Fruit fly (Drosophila melanogaster) whole organism, embryonic: ENCODE data around the gene nAChRbeta1.

Experiments used
- Antp ChIP-seq: fragments of 200-800 bp; sonication (Bioruptor generic); optimal IDR thresholded peaks from 3 replicates; lab custom pipeline; 2016; ENCODE audit warnings: missing biosample characterization, missing genetic modification characterization
- BtbVII ChIP-seq: fragments of 200-800 bp; sonication (Bioruptor generic); optimal IDR thresholded peaks from 3 replicates; lab custom pipeline; 2017; ENCODE audit warnings: missing biosample characterization, mild to moderate bottlenecking, missing genetic modification characterization
- CG10321 ChIP-seq: fragments of 200-800 bp; sonication (Bioruptor generic); IDR thresholded peaks from 2 replicates; pipeline ENCODE4 v1.3.6; 2022; ENCODE audit warnings: missing biosample characterization, missing genetic modification characterization
- CG10462 ChIP-seq: fragments of 200-800 bp; sonication (Bioruptor generic); optimal IDR thresholded peaks from 2 replicates; lab custom pipeline; 2016; ENCODE audit warnings: missing biosample characterization, missing genetic modification characterization
- CG11456 ChIP-seq: fragments of 200-800 bp; sonication (Bioruptor generic); IDR thresholded peaks from 3 replicates; pipeline ENCODE4 v1.3.6; 2022; ENCODE audit warnings: missing biosample characterization, missing genetic modification characterization
- CG12071 ChIP-seq: fragments of 200-800 bp; sonication (Bioruptor generic); optimal IDR thresholded peaks from 3 replicates; lab custom pipeline; 2018; ENCODE audit warnings: missing biosample characterization, mild to moderate bottlenecking, missing genetic modification characterization
- CG15479 ChIP-seq: fragments of 200-800 bp; sonication (Bioruptor generic); optimal IDR thresholded peaks from 3 replicates; lab custom pipeline; 2019; ENCODE audit warnings: missing biosample characterization, mild to moderate bottlenecking, missing genetic modification characterization, moderate library complexity
- CG16779 ChIP-seq: fragments of 200-800 bp; sonication (Bioruptor generic); IDR thresholded peaks from 2 replicates; pipeline ENCODE4 v1.3.6; 2022; ENCODE audit warnings: missing biosample characterization, missing genetic modification characterization
- CG17912 ChIP-seq: fragments of 200-800 bp; sonication (Bioruptor generic); optimal IDR thresholded peaks from 2 replicates; lab custom pipeline; 2018; ENCODE audit warnings: missing biosample characterization, mild to moderate bottlenecking, missing genetic modification characterization
- CG18262 ChIP-seq: fragments of 200-800 bp; optimal IDR thresholded peaks from 3 replicates; lab custom pipeline; 2019; ENCODE audit warnings: missing biosample characterization, mild to moderate bottlenecking, missing genetic modification characterization, moderate library complexity
- CG1832 ChIP-seq: fragments of 200-800 bp; sonication (Bioruptor generic); optimal IDR thresholded peaks from 2 replicates; lab custom pipeline; 2017; ENCODE audit warnings: missing biosample characterization, mild to moderate bottlenecking, missing genetic modification characterization, inconsistent platforms
- CG2889 ChIP-seq: fragments of 200-800 bp; sonication (Bioruptor generic); IDR thresholded peaks from 3 replicates; pipeline ENCODE4 v1.3.6; 2022; ENCODE audit warnings: missing biosample characterization, missing genetic modification characterization
- CG32767 ChIP-seq: fragments of 200-800 bp; sonication (Bioruptor generic); IDR thresholded peaks from 2 replicates; pipeline ENCODE4 v1.3.6; 2022; ENCODE audit warnings: missing biosample characterization, missing genetic modification characterization
- CG7839 ChIP-seq: fragments of 200-800 bp; sonication (Bioruptor generic); optimal IDR thresholded peaks from 3 replicates; lab custom pipeline; 2018; ENCODE audit warnings: missing biosample characterization, mild to moderate bottlenecking, missing genetic modification characterization, moderate library complexity
- CG8388 ChIP-seq: fragments of 200-800 bp; sonication (Bioruptor generic); optimal IDR thresholded peaks from 2 replicates; lab custom pipeline; 2019; ENCODE audit warnings: missing biosample characterization, mild to moderate bottlenecking, missing genetic modification characterization, moderate library complexity
- CG9932 ChIP-seq: fragments of 200-800 bp; sonication (Bioruptor generic); IDR thresholded peaks from 2 replicates; pipeline ENCODE4 v1.3.6; 2022; ENCODE audit warnings: missing biosample characterization, missing genetic modification characterization
- Dad ChIP-seq: fragments of 200-800 bp; sonication (Bioruptor generic); optimal IDR thresholded peaks from 3 replicates; lab custom pipeline; 2016; ENCODE audit warnings: missing biosample characterization, missing genetic modification characterization
- Drgx ChIP-seq: fragments of 200-800 bp; sonication (Bioruptor generic); IDR thresholded peaks from 2 replicates; pipeline ENCODE4 v1.3.6; 2022; ENCODE audit warnings: missing biosample characterization, missing genetic modification characterization
- Ets97D ChIP-seq: fragments of 200-800 bp; sonication (Bioruptor generic); optimal IDR thresholded peaks from 3 replicates; lab custom pipeline; 2016; ENCODE audit warnings: missing biosample characterization, missing genetic modification characterization
- Lpt ChIP-seq: fragments of >200 bp; optimal IDR thresholded peaks from 2 replicates; lab custom pipeline; 2018; ENCODE audit warnings: missing biosample characterization, missing genetic modification characterization
- NC2α ChIP-seq: fragments of 200-800 bp; sonication (Bioruptor generic); optimal IDR thresholded peaks from 2 replicates; lab custom pipeline; 2016; ENCODE audit warnings: missing biosample characterization, missing genetic modification characterization
- Opbp ChIP-seq: fragments of 200-800 bp; sonication (Bioruptor generic); IDR thresholded peaks from 3 replicates; pipeline ENCODE4 v1.3.6; 2022; ENCODE audit warnings: missing biosample characterization, missing genetic modification characterization; ENCODE audit not compliant: partially characterized antibody
- Ptx1 ChIP-seq: fragments of 200-800 bp; sonication (Bioruptor generic); IDR thresholded peaks from 2 replicates; pipeline ENCODE4 v1.3.6; 2022; ENCODE audit warnings: missing biosample characterization, missing genetic modification characterization
- Tbp ChIP-seq: fragments of >200 bp; optimal IDR thresholded peaks from 2 replicates; lab custom pipeline; 2018; ENCODE audit warnings: missing biosample characterization, missing genetic modification characterization
- ara ChIP-seq: fragments of 200-800 bp; sonication (Bioruptor generic); IDR thresholded peaks from 2 replicates; pipeline ENCODE4 v1.3.6; 2022; ENCODE audit warnings: missing biosample characterization, missing genetic modification characterization
- bcd ChIP-seq: fragments of 200-800 bp; sonication (Bioruptor generic); optimal IDR thresholded peaks from 2 replicates; lab custom pipeline; 2017; ENCODE audit warnings: missing biosample characterization, mild to moderate bottlenecking, missing genetic modification characterization
- bowl ChIP-seq: fragments of 200-800 bp; sonication (Bioruptor generic); IDR thresholded peaks from 2 replicates; pipeline ENCODE4 v1.3.6; 2022; ENCODE audit warnings: missing biosample characterization, missing genetic modification characterization
- cad ChIP-seq: fragments of >200 bp; optimal IDR thresholded peaks from 2 replicates; lab custom pipeline; 2017; ENCODE audit warnings: missing biosample characterization, missing genetic modification characterization
- caup ChIP-seq: fragments of 200-800 bp; sonication (Bioruptor generic); optimal IDR thresholded peaks from 3 replicates; lab custom pipeline; 2017; ENCODE audit warnings: missing biosample characterization, mild to moderate bottlenecking, missing genetic modification characterization, moderate library complexity; ENCODE audit not compliant: severe bottlenecking
- crp ChIP-seq, 2 experiments: fragments of 200-800 bp; sonication (Bioruptor generic); optimal IDR thresholded peaks; 2 replicates in 1 of 2; 3 replicates in 1 of 2; lab custom pipeline; 2017; ENCODE audit warnings: missing biosample characterization in 2 of 2, missing genetic modification characterization in 2 of 2, mild to moderate bottlenecking in 1 of 2, moderate library complexity in 1 of 2
- dan ChIP-seq: fragments of 200-800 bp; sonication (Bioruptor generic); IDR thresholded peaks from 2 replicates; pipeline ENCODE4 v1.3.6; 2022; ENCODE audit warnings: missing biosample characterization, missing genetic modification characterization
- en ChIP-seq: fragments of 200-800 bp; sonication (Bioruptor generic); optimal IDR thresholded peaks from 2 replicates; lab custom pipeline; 2016; ENCODE audit warnings: missing biosample characterization, missing genetic modification characterization
- exex ChIP-seq: fragments of 200-800 bp; sonication (Bioruptor generic); optimal IDR thresholded peaks from 4 replicates; lab custom pipeline; 2018; ENCODE audit warnings: missing biosample characterization, mild to moderate bottlenecking, missing genetic modification characterization, moderate library complexity
- fd64A ChIP-seq: fragments of 200-800 bp; sonication (Bioruptor generic); optimal IDR thresholded peaks from 3 replicates; lab custom pipeline; 2018; ENCODE audit warnings: missing biosample characterization, mild to moderate bottlenecking, missing genetic modification characterization
- gce ChIP-seq: fragments of 200-800 bp; sonication (Bioruptor generic); IDR thresholded peaks from 3 replicates; pipeline ENCODE4 v1.3.6; 2022; ENCODE audit warnings: missing biosample characterization, missing genetic modification characterization
- gcm2 ChIP-seq: fragments of 200-800 bp; sonication (Bioruptor generic); optimal IDR thresholded peaks from 2 replicates; lab custom pipeline; 2016; ENCODE audit warnings: missing biosample characterization, missing genetic modification characterization
- hb ChIP-seq: fragments of 200-800 bp; sonication (Bioruptor generic); IDR thresholded peaks from 3 replicates; pipeline ENCODE4 v1.3.6; 2022; ENCODE audit warnings: missing biosample characterization, missing genetic modification characterization; ENCODE audit not compliant: partially characterized antibody
- lmd ChIP-seq: fragments of 200-800 bp; sonication (Bioruptor generic); IDR thresholded peaks from 2 replicates; pipeline ENCODE4 v1.3.6; 2022; ENCODE audit warnings: missing biosample characterization, missing genetic modification characterization
- mld ChIP-seq: fragments of 200-800 bp; sonication (Bioruptor generic); IDR thresholded peaks from 3 replicates; pipeline ENCODE4 v1.3.6; 2022; ENCODE audit warnings: missing biosample characterization, missing genetic modification characterization; ENCODE audit not compliant: partially characterized antibody
- nerfin-1 ChIP-seq: fragments of 200-800 bp; sonication (Bioruptor generic); optimal IDR thresholded peaks from 3 replicates; lab custom pipeline; 2019; ENCODE audit warnings: missing biosample characterization, mild to moderate bottlenecking, missing genetic modification characterization, moderate library complexity
- oc ChIP-seq: fragments of 200-800 bp; sonication (Bioruptor generic); optimal IDR thresholded peaks from 2 replicates; lab custom pipeline; 2018; ENCODE audit warnings: missing biosample characterization, mild to moderate bottlenecking, missing genetic modification characterization, moderate library complexity
- peb ChIP-seq: fragments of 200-800 bp; sonication (Bioruptor generic); IDR thresholded peaks from 2 replicates; pipeline ENCODE4 v1.3.6; 2022; ENCODE audit warnings: missing biosample characterization, missing genetic modification characterization
- phol ChIP-seq: fragments of 200-800 bp; sonication (Bioruptor generic); optimal IDR thresholded peaks from 3 replicates; lab custom pipeline; 2018; ENCODE audit warnings: missing biosample characterization, mild to moderate bottlenecking, missing genetic modification characterization, moderate library complexity
- row ChIP-seq: fragments of 200-800 bp; sonication (Bioruptor generic); IDR thresholded peaks from 3 replicates; pipeline ENCODE4 v1.3.6; 2022; ENCODE audit warnings: missing biosample characterization, missing genetic modification characterization
- run ChIP-seq: fragments of 200-800 bp; sonication (Bioruptor generic); optimal IDR thresholded peaks from 3 replicates; lab custom pipeline; 2018; ENCODE audit warnings: missing biosample characterization, mild to moderate bottlenecking, missing genetic modification characterization
- shn ChIP-seq: fragments of 200-800 bp; sonication (Bioruptor generic); optimal IDR thresholded peaks from 3 replicates; lab custom pipeline; 2016; ENCODE audit warnings: missing biosample characterization, missing genetic modification characterization
- stc ChIP-seq: fragments of 200-800 bp; sonication (Bioruptor generic); IDR thresholded peaks from 2 replicates; pipeline ENCODE4 v1.3.6; 2022; ENCODE audit warnings: missing biosample characterization, missing genetic modification characterization
- tio ChIP-seq: fragments of 200-800 bp; sonication (Bioruptor generic); optimal IDR thresholded peaks from 2 replicates; lab custom pipeline; 2017; ENCODE audit warnings: missing biosample characterization, missing genetic modification characterization, inconsistent platforms
- tna ChIP-seq: fragments of 200-800 bp; sonication (Bioruptor generic); IDR thresholded peaks from 2 replicates; pipeline ENCODE4 v1.3.6; 2022; ENCODE audit warnings: missing biosample characterization, missing genetic modification characterization; ENCODE audit not compliant: partially characterized antibody
- vvl ChIP-seq: fragments of 200-800 bp; sonication (Bioruptor generic); IDR thresholded peaks from 2 replicates; pipeline ENCODE4 v1.3.6; 2022; ENCODE audit warnings: missing biosample characterization, missing genetic modification characterization

Gene nAChRbeta1

dm6 chr3L:4406653-4407257 is 22.4 kb upstream of the nAChRbeta1 start, which contains the start of gene TP53INP (continued):
- TF ChIP-seq nerfin-1 (peak; percentile 82), NC2α (GFP tag; lab: Kevin White, UChicago) (peak; percentile 36), dan (GFP tag; lab: Robert Waterston, UW) (no peak), mld (no peak), en (GFP tag; lab: Kevin White, UChicago) (peak; percentile 61), Lpt (no peak), shn (peak; percentile 60), Tbp (no peak), CG12071 (GFP tag; lab: Kevin White, UChicago) (peak; percentile 57), row (peak; percentile 93), gce (no peak), caup (GFP tag; lab: Kevin White, UChicago) (peak; percentile 86), CG10321 (GFP tag; lab: Robert Waterston, UW) (no peak), CG1832 (GFP tag; lab: Kevin White, UChicago) (no peak), bcd (GFP tag; lab: Kevin White, UChicago) (peak; percentile 86), BtbVII (GFP tag; lab: Kevin White, UChicago) (peak; percentile 87), crp (GFP tag; optimal IDR thresholded peaks at IDR 0.05; lab: Kevin White, UChicago) (peak in 1 of 2 experiments; percentile 74), Ets97D (GFP tag; lab: Kevin White, UChicago) (peak; percentile 3), peb (GFP tag; lab: Robert Waterston, UW) (peak; percentile 64), tna (GFP tag; lab: Robert Waterston, UW) (peak; percentile 47; the same call in 1 of the 2 replicates), stc (GFP tag; lab: Robert Waterston, UW) (peak; percentile 66), CG10462 (peak; percentile 84), CG32767 (GFP tag; lab: Robert Waterston, UW) (peak; percentile 79), fd64A (GFP tag; lab: Kevin White, UChicago) (no peak), CG8388 (peak; percentile 89), cad (no peak), CG18262 (tag; lab: Kevin White, UChicago) (peak; percentile 96), lmd (GFP tag; lab: Robert Waterston, UW) (peak; percentile 79), exex (tag; lab: Kevin White, UChicago) (peak; percentile 30), Ptx1 (GFP tag; lab: Robert Waterston, UW) (peak; percentile 81), bowl (GFP tag; lab: Robert Waterston, UW) (no peak), vvl (GFP tag; lab: Robert Waterston, UW) (peak; percentile 80), phol (tag; lab: Kevin White, UChicago) (peak; percentile 94), CG9932 (GFP tag; lab: Robert Waterston, UW) (peak; percentile 68; the same call in 1 of the 2 replicates), CG17912 (GFP tag; lab: Kevin White, UChicago) (no peak), tio (GFP tag; lab: Kevin White, UChicago) (peak; percentile 90), hb (GFP tag; lab: Robert Waterston, UW) (no peak), CG7839 (tag; lab: Kevin White, UChicago) (peak; percentile 93), Antp (peak; percentile 82), CG16779 (GFP tag; lab: Robert Waterston, UW) (peak; percentile 61; the same call in 1 of the 2 replicates), Opbp (GFP tag; lab: Robert Waterston, UW) (peak; percentile 58; the same call in 1 of the 3 replicates), Dad (GFP tag; lab: Kevin White, UChicago) (peak; percentile 68), ara (no peak), Drgx (GFP tag; lab: Robert Waterston, UW) (peak; percentile 69), oc (tag; lab: Kevin White, UChicago) (peak; percentile 75), CG15479 (GFP tag; lab: Kevin White, UChicago) (peak; percentile 72), gcm2 (GFP tag; lab: Kevin White, UChicago) (no peak), CG11456 (GFP tag; lab: Robert Waterston, UW) (no peak), CG2889 (GFP tag; lab: Robert Waterston, UW) (no peak), run (tag; lab: Kevin White, UChicago) (peak; percentile 82)
